Fruit fly (Drosophila melanogaster) whole organism, adult: Measurements from ENCODE around the gene CG12016.

ENCODE experiments used
- CG11617 ChIP-seq: fragments of 200-800 bp; sonication (Bioruptor generic); optimal IDR thresholded peaks from 2 replicates; lab custom pipeline; 2017; ENCODE audit warnings: mild to moderate bottlenecking, missing biosample characterization, missing genetic modification reagents, missing genetic modification characterization
- CG12768 ChIP-seq: fragments of 200-800 bp; sonication (Bioruptor generic); optimal IDR thresholded peaks from 2 replicates; lab custom pipeline; 2017; ENCODE audit warnings: missing biosample characterization, missing genetic modification characterization, mild to moderate bottlenecking, moderate library complexity, missing genetic modification reagents
- CG14711 ChIP-seq: fragments of 200-800 bp; sonication (Bioruptor generic); optimal IDR thresholded peaks from 2 replicates; lab custom pipeline; 2018; ENCODE audit warnings: missing biosample characterization, mild to moderate bottlenecking, missing genetic modification characterization, moderate library complexity
- CG1620 ChIP-seq: fragments of 200-800 bp; sonication (Bioruptor generic); optimal IDR thresholded peaks from 2 replicates; lab custom pipeline; 2016; ENCODE audit warnings: missing biosample characterization, missing genetic modification characterization
- CG33017 ChIP-seq: fragments of 200-800 bp; sonication (Bioruptor generic); optimal IDR thresholded peaks from 2 replicates; lab custom pipeline; 2018; ENCODE audit warnings: missing biosample characterization, mild to moderate bottlenecking, missing genetic modification characterization, moderate library complexity
- CG5204 ChIP-seq: fragments of 200-800 bp; sonication (Bioruptor generic); optimal IDR thresholded peaks from 2 replicates; lab custom pipeline; 2016; ENCODE audit warnings: missing biosample characterization, missing genetic modification characterization
- CG7045 ChIP-seq: fragments of 200-800 bp; sonication (Bioruptor generic); optimal IDR thresholded peaks from 2 replicates; lab custom pipeline; 2017; ENCODE audit warnings: missing biosample characterization, mild to moderate bottlenecking, missing genetic modification characterization
- CG7101 ChIP-seq: fragments of 200-800 bp; sonication (Bioruptor generic); optimal IDR thresholded peaks from 2 replicates; lab custom pipeline; 2018; ENCODE audit warnings: missing biosample characterization, mild to moderate bottlenecking, missing genetic modification characterization, moderate library complexity
- Clk ChIP-seq: fragments of 200-800 bp; sonication (Bioruptor generic); optimal IDR thresholded peaks from 2 replicates; lab custom pipeline; 2017; ENCODE audit warnings: missing biosample characterization, missing genetic modification characterization
- Crg-1 ChIP-seq: fragments of 200-800 bp; sonication (Bioruptor generic); optimal IDR thresholded peaks from 2 replicates; lab custom pipeline; 2016; ENCODE audit warnings: missing biosample characterization, missing genetic modification characterization
- Hr96 ChIP-seq: fragments of 200-800 bp; sonication (Bioruptor generic); optimal IDR thresholded peaks from 2 replicates; lab custom pipeline; 2016; ENCODE audit warnings: missing biosample characterization, missing genetic modification characterization
- Mnt ChIP-seq: fragments of 200-800 bp; sonication (Bioruptor generic); optimal IDR thresholded peaks from 2 replicates; lab custom pipeline; 2016; ENCODE audit warnings: missing biosample characterization, mild to moderate bottlenecking, missing genetic modification characterization
- bab1 ChIP-seq: fragments of 200-800 bp; sonication (Bioruptor generic); optimal IDR thresholded peaks from 3 replicates; lab custom pipeline; 2019; ENCODE audit warnings: missing biosample characterization, mild to moderate bottlenecking, missing genetic modification characterization, moderate library complexity
- cic ChIP-seq: fragments of 200-800 bp; sonication (Bioruptor generic); optimal IDR thresholded peaks from 2 replicates; lab custom pipeline; 2017; ENCODE audit warnings: missing biosample characterization, mild to moderate bottlenecking, missing genetic modification characterization, moderate library complexity
- cnc ChIP-seq, 2 experiments: fragments of >200 bp; optimal IDR thresholded peaks; 2 replicates each; lab custom pipeline; 2017
- kay ChIP-seq: fragments of 200-800 bp; sonication (Bioruptor generic); peaks from one replicate; lab custom pipeline; 2016; ENCODE audit warnings: missing biosample characterization, missing genetic modification characterization, borderline replicate concordance
- ovo ChIP-seq: fragments of 200-800 bp; sonication (Bioruptor generic); optimal IDR thresholded peaks from 2 replicates; lab custom pipeline; 2016; ENCODE audit warnings: missing biosample characterization, missing genetic modification characterization
- pad ChIP-seq: fragments of 200-800 bp; sonication (Bioruptor generic); optimal IDR thresholded peaks from 3 replicates; lab custom pipeline; 2017; ENCODE audit warnings: missing biosample characterization, missing genetic modification characterization, mild to moderate bottlenecking, moderate library complexity, missing genetic modification reagents
- tj ChIP-seq: fragments of 200-800 bp; sonication (Bioruptor generic); optimal IDR thresholded peaks from 3 replicates; lab custom pipeline; 2017; ENCODE audit warnings: missing biosample characterization, mild to moderate bottlenecking, missing genetic modification characterization, moderate library complexity
- toe ChIP-seq: fragments of 200-800 bp; sonication (Bioruptor generic); optimal IDR thresholded peaks from 2 replicates; lab custom pipeline; 2016; ENCODE audit warnings: missing biosample characterization, missing genetic modification characterization

The CG12016 gene

dm6 chr3L:3284900-3285299, 34.5 kb upstream of the CG12016 start:
- TF ChIP-seq CG12768 (GFP tag; lab: Kevin White, UChicago): no peak
- no peak for TF ChIP-seq CG14711 (tag; lab: Kevin White, UChicago)
- TF ChIP-seq ovo: no peak
- TF ChIP-seq toe (GFP tag; lab: Kevin White, UChicago): no peak
- TF ChIP-seq CG5204 (GFP tag; lab: Kevin White, UChicago): no peak
- no peak for TF ChIP-seq Clk (GFP tag; lab: Kevin White, UChicago)
- no peak for TF ChIP-seq Crg-1 (GFP tag; lab: Kevin White, UChicago)
- TF ChIP-seq CG7101 (tag; lab: Kevin White, UChicago): no peak
- TF ChIP-seq tj (GFP tag; lab: Kevin White, UChicago): no peak
- no peak for TF ChIP-seq kay (GFP tag; lab: Kevin White, UChicago)
- no peak for TF ChIP-seq CG33017
- no peak for TF ChIP-seq Mnt (GFP tag; lab: Kevin White, UChicago)
- no peak for TF ChIP-seq cic
- no peak for TF ChIP-seq cnc (optimal IDR thresholded peaks at IDR 0.05; lab: Kevin White, UChicago)
- no peak for TF ChIP-seq Hr96 (GFP tag; lab: Kevin White, UChicago)
- TF ChIP-seq pad (GFP tag; lab: Kevin White, UChicago): no peak
- no peak for TF ChIP-seq CG1620 (GFP tag; lab: Kevin White, UChicago)
- no peak for TF ChIP-seq CG11617 (GFP tag; lab: Kevin White, UChicago)
- no peak for TF ChIP-seq bab1 (GFP tag; lab: Kevin White, UChicago)

DNA sequence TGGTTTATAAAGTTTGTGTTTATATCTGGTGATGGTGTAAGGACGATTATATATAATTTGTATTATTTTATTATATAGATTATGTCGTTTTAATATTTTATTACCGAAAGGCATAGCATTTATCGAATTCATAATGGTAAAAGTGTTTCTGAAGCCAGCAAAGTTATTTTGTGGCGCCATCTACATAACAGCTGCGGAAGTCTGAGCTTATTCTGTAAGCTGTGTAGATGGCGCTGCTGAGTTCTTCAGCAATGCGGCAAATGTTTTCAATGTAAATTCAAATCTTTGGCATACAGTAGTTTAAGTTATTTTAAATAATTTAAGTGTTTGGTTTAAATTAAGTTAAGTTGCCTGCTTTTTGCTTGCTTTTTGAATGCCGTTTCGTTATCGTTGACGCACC, 30.9 kb upstream of the CG12016 start:
- TF ChIP-seq ovo: no peak
- peak; percentile 39 for TF ChIP-seq kay (GFP tag; lab: Kevin White, UChicago)
- TF ChIP-seq cic: no peak
- no peak for TF ChIP-seq Crg-1 (GFP tag; lab: Kevin White, UChicago)
- no peak for TF ChIP-seq Hr96 (GFP tag; lab: Kevin White, UChicago)

dm6 chr3L:3291159-3291558, 28.2 kb upstream of the CG12016 start, which contains the start of gene CG12009:
CG12009 (plus strand) TSS chr3L:3291459.
- TF ChIP-seq Crg-1 (GFP tag; lab: Kevin White, UChicago): no peak
- TF ChIP-seq pad (GFP tag; lab: Kevin White, UChicago): no peak
- no peak for TF ChIP-seq tj (GFP tag; lab: Kevin White, UChicago)
- TF ChIP-seq CG7101 (tag; lab: Kevin White, UChicago): no peak
- no peak for TF ChIP-seq cnc (optimal IDR thresholded peaks at IDR 0.05; lab: Kevin White, UChicago)
- TF ChIP-seq bab1 (GFP tag; lab: Kevin White, UChicago): no peak
- TF ChIP-seq Clk (GFP tag; lab: Kevin White, UChicago): no peak
- no peak for TF ChIP-seq Mnt (GFP tag; lab: Kevin White, UChicago)
- TF ChIP-seq CG7045: no peak
- no peak for TF ChIP-seq CG5204 (GFP tag; lab: Kevin White, UChicago)
- no peak for TF ChIP-seq cic
- no peak for TF ChIP-seq CG12768 (GFP tag; lab: Kevin White, UChicago)
- TF ChIP-seq CG33017: no peak
- no peak for TF ChIP-seq CG11617 (GFP tag; lab: Kevin White, UChicago)

dm6 chr3L:3300345-3300744, 19.0 kb upstream of the CG12016 start:
- TF ChIP-seq cnc (optimal IDR thresholded peaks at IDR 0.05; lab: Kevin White, UChicago): no peak
- no peak for TF ChIP-seq pad (GFP tag; lab: Kevin White, UChicago)

- peak; percentile 82 for TF ChIP-seq CG7045
- peak; percentile 69 for TF ChIP-seq Hr96 (GFP tag; lab: Kevin White, UChicago)
- peak; percentile 71 for TF ChIP-seq CG5204 (GFP tag; lab: Kevin White, UChicago)
- peak; percentile 56 for TF ChIP-seq tj (GFP tag; lab: Kevin White, UChicago)
- peak; percentile 80 for TF ChIP-seq CG33017
- TF ChIP-seq CG12768 (GFP tag; lab: Kevin White, UChicago): peak; percentile 49
- TF ChIP-seq toe (GFP tag; lab: Kevin White, UChicago): peak; percentile 57
- peak; percentile 72 for TF ChIP-seq CG7101 (tag; lab: Kevin White, UChicago)
- TF ChIP-seq cnc (optimal IDR thresholded peaks at IDR 0.05; lab: Kevin White, UChicago): no peak
- no peak for TF ChIP-seq CG1620 (GFP tag; lab: Kevin White, UChicago)
- peak; percentile 0 for TF ChIP-seq bab1 (GFP tag; lab: Kevin White, UChicago)
- peak; percentile 12 for TF ChIP-seq Crg-1 (GFP tag; lab: Kevin White, UChicago)
- peak; percentile 78 for TF ChIP-seq CG11617 (GFP tag; lab: Kevin White, UChicago)
- TF ChIP-seq Mnt (GFP tag; lab: Kevin White, UChicago): peak; percentile 22
- peak; percentile 69 for TF ChIP-seq CG14711 (tag; lab: Kevin White, UChicago)
- TF ChIP-seq pad (GFP tag; lab: Kevin White, UChicago): peak; percentile 7
- TF ChIP-seq cic: peak; percentile 59
- TF ChIP-seq kay (GFP tag; lab: Kevin White, UChicago): peak; percentile 78
- no peak for TF ChIP-seq ovo
- peak; percentile 23 for TF ChIP-seq Clk (GFP tag; lab: Kevin White, UChicago)
Measured at dm6 chr3L:3301171-3301738, 18.1 kb upstream of the CG12016 start.

DNA sequence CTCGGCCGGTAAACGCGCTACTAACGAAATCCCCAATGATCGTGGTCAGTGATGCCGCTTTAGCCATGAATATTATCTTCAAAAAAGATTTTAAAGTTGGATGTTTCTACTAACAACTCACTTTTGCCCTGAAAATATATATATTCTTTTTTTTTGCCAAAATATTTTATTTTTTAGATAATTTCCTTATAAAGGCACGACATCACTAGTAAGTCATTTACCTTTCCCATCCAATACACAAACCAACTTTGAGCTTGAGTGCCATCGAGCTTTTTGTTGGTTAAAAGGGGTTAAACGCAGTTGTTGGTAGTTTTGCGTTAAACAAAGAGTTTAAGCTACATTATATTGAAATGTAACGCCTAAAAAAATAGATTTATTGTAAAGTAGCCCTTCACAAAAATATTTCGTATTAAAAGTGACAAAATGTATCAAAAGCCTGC, 16.2 kb upstream of the CG12016 start, which contains the start of gene CG14968:
TSS of gene CG14968 (minus strand) at position 26 of the 440 bp plus-strand sequence.
- TF ChIP-seq cic (peak; percentile 40), CG11617 (GFP tag; lab: Kevin White, UChicago) (peak; percentile 89), pad (GFP tag; lab: Kevin White, UChicago) (peak; percentile 70), CG33017 (peak; percentile 93), tj (GFP tag; lab: Kevin White, UChicago) (peak; percentile 56), bab1 (GFP tag; lab: Kevin White, UChicago) (peak; percentile 96), CG14711 (tag; lab: Kevin White, UChicago) (peak; percentile 93), Hr96 (GFP tag; lab: Kevin White, UChicago) (peak; percentile 80), CG1620 (GFP tag; lab: Kevin White, UChicago) (peak; percentile 80), CG7101 (tag; lab: Kevin White, UChicago) (peak; percentile 94), cnc (optimal IDR thresholded peaks at IDR 0.05; lab: Kevin White, UChicago) (no peak), CG7045 (peak; percentile 90), Crg-1 (GFP tag; lab: Kevin White, UChicago) (peak; percentile 85), Clk (GFP tag; lab: Kevin White, UChicago) (peak; percentile 86), Mnt (GFP tag; lab: Kevin White, UChicago) (peak; percentile 62), ovo (peak; percentile 65), kay (GFP tag; lab: Kevin White, UChicago) (peak; percentile 94), CG5204 (GFP tag; lab: Kevin White, UChicago) (peak; percentile 85), toe (GFP tag; lab: Kevin White, UChicago) (peak; percentile 81), CG12768 (GFP tag; lab: Kevin White, UChicago) (peak; percentile 92)
